Worm (Caenorhabditis elegans) whole organism, mixed stage, embryonic: Measurements from ENCODE around the gene ttm-1.

ENCODE experiments used
- elt-1 ChIP-seq: sonication (generic microtip); optimal IDR thresholded peaks from 2 replicates; lab custom pipeline; 2017; ENCODE audit warnings: missing genetic modification characterization, mild to moderate bottlenecking, missing compliant biosample characterization, antibody characterized with exemption, moderate library complexity, borderline replicate concordance; ENCODE audit not compliant: insufficient read depth
- flh-1 ChIP-seq: fragments of 200-800 bp; sonication (Bioruptor generic); optimal IDR thresholded peaks from 2 replicates; lab custom pipeline; 2018; ENCODE audit warnings: mild to moderate bottlenecking, missing genetic modification characterization, moderate library complexity, missing compliant biosample characterization
- ham-2 ChIP-seq: fragments of 200-800 bp; sonication (Bioruptor generic); optimal IDR thresholded peaks from 2 replicates; lab custom pipeline; 2018; ENCODE audit warnings: mild to moderate bottlenecking, missing genetic modification characterization, missing compliant biosample characterization
- nhr-2 ChIP-seq: fragments of 150-350 bp; optimal IDR thresholded peaks from 2 replicates; lab custom pipeline; 2014; ENCODE audit warnings: missing biosample characterization, missing genetic modification characterization
- nhr-237 ChIP-seq: fragments of 150-350 bp; optimal IDR thresholded peaks from 2 replicates; lab custom pipeline; 2014; ENCODE audit warnings: missing biosample characterization, missing genetic modification characterization
- snpc-4 ChIP-seq: fragments of 150-350 bp; optimal IDR thresholded peaks from 2 replicates; lab custom pipeline; 2014; ENCODE audit warnings: missing biosample characterization, missing genetic modification characterization
- sptf-1 ChIP-seq: sonication (generic microtip); optimal IDR thresholded peaks from 2 replicates; lab custom pipeline; 2017; ENCODE audit warnings: mild to moderate bottlenecking, missing genetic modification characterization, moderate library complexity, missing compliant biosample characterization
- unc-39 ChIP-seq: fragments of 150-350 bp; optimal IDR thresholded peaks from 2 replicates; lab custom pipeline; 2014; ENCODE audit warnings: missing biosample characterization, missing genetic modification characterization
- unc-62 ChIP-seq: fragments of 150-350 bp; optimal IDR thresholded peaks from 2 replicates; lab custom pipeline; 2014; ENCODE audit warnings: missing biosample characterization, missing genetic modification reagents, missing genetic modification characterization
- ztf-11 ChIP-seq: fragments of 150-350 bp; optimal IDR thresholded peaks from 2 replicates; lab custom pipeline; 2014; ENCODE audit warnings: missing biosample characterization, missing genetic modification characterization

DNA sequence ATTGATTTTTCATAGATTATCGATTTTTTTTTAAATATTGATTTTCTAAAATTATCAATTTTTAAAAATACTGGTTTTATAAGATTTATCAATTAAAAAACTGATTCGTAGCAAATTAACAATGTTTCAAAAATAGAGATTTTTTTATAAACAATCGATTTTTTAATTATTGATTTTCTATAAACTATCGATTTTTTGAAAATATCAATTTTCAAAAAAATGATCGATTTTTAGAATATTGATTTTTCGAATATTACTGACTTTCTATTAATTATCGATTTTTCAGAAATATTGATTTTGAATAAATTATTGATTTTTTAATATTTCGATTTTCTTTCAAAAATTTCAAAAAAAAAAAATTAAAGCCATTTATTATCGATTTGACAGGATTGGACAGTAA, 14.2 kb downstream of the ttm-1 start:
- TF ChIP-seq ham-2 (GFP tag; lab: Kevin White, UChicago), result no peak
- no peak for TF ChIP-seq unc-39 (tag; lab: Kevin White, UChicago)
- TF ChIP-seq flh-1 (GFP tag; lab: Kevin White, UChicago), result no peak
- TF ChIP-seq nhr-2, result no peak
- no peak for TF ChIP-seq sptf-1 (tag; lab: Kevin White, UChicago)
- TF ChIP-seq unc-62 (GFP tag; lab: Kevin White, UChicago), result no peak
- no peak for TF ChIP-seq nhr-237 (tag; lab: Kevin White, UChicago)
- TF ChIP-seq snpc-4 (tag; lab: Kevin White, UChicago), result no peak
- TF ChIP-seq ztf-11, result no peak
- no peak for TF ChIP-seq elt-1 (tag; lab: Kevin White, UChicago)
